Worm (Caenorhabditis elegans) whole organism, midembryonic: ENCODE measurements around the gene R05G6.9.

Experiments used
- T22C8.4 ChIP-seq: fragments of 200-800 bp; sonication (Bioruptor generic); IDR thresholded peaks from 2 replicates; pipeline ENCODE4 v1.3.6; 2022; ENCODE audit warnings: missing genetic modification characterization, missing compliant biosample characterization
- cog-1 ChIP-seq: sonication (generic microtip); optimal IDR thresholded peaks from 2 replicates; lab custom pipeline; 2016; ENCODE audit warnings: missing genetic modification characterization, missing compliant biosample characterization
- flt-1 ChIP-seq: fragments of 200-800 bp; sonication (Bioruptor generic); IDR thresholded peaks from 2 replicates; pipeline ENCODE4 v1.3.6; 2022; ENCODE audit warnings: missing genetic modification characterization, missing compliant biosample characterization
- med-1 ChIP-seq: sonication (generic microtip); optimal IDR thresholded peaks from 2 replicates; lab custom pipeline; 2017; ENCODE audit warnings: missing genetic modification characterization, mild to moderate bottlenecking, missing compliant biosample characterization, antibody characterized with exemption, missing genetic modification reagents; ENCODE audit not compliant: insufficient read depth
- ref-1 ChIP-seq: fragments of 200-800 bp; sonication (Bioruptor generic); conservative IDR thresholded peaks from 2 replicates; pipeline ENCODE4 v1.3.6; 2022; ENCODE audit warnings: missing genetic modification reagents, missing genetic modification characterization, missing compliant biosample characterization
- tab-1 ChIP-seq: fragments of 200-800 bp; sonication (Bioruptor generic); IDR thresholded peaks from 2 replicates; pipeline ENCODE4 v1.3.6; 2022; ENCODE audit warnings: missing genetic modification characterization, missing compliant biosample characterization
- ztf-29 ChIP-seq: fragments of 200-800 bp; sonication (Bioruptor generic); IDR thresholded peaks from 2 replicates; pipeline ENCODE4 v1.3.6; 2022; ENCODE audit warnings: missing genetic modification reagents, missing genetic modification characterization, missing compliant biosample characterization

ce11 chrIV:7497750-7498149 lies 18.3 kb downstream of the R05G6.9 start, which contains the start of gene egas-4:
- TF ChIP-seq ztf-29 (no peak), ref-1 (GFP tag; lab: Robert Waterston, UW) (no peak), med-1 (no peak), T22C8.4 (GFP tag; lab: Robert Waterston, UW) (no peak), flt-1 (no peak), tab-1 (GFP tag; lab: Robert Waterston, UW) (no peak), cog-1 (tag; lab: Kevin White, UChicago) (no peak)
